Fruit fly (Drosophila melanogaster): ENCODE data around the gene Sytalpha.

Gene Sytalpha

DNA sequence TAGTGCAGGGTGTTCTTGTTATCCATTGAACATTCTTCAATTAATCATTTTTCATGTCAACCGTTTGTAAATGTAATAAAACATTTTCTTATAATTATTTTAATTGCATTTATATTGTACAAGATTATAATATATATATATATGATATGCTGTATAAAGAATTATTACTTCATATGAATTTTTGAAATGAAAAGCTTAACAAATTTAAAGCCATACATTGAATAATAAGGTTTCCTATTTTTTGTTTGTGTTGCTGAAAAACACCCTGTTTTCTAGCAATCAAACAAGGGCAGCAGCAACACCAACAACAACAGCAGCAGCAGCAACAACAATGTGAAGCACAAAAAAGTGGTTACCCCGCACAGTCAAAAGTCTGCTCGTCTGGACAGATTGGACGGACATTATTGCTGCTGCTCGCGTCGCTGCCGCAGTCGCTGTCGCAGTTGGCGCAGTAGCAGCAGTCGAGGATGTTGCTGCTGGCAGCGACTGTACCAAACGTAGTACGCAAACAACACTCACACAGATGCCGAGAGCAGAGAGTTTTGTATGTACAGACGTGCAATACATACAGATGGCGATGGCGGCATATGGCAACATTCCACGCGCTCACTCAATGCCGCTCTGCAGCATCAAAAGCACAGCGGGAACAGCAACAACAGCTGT lies 33.8 kb upstream of the Sytalpha start (continued):
- peak; percentile 18 for TF ChIP-seq CG6813 (GFP tag; optimal IDR thresholded peaks at IDR 0.05)
- TF ChIP-seq p53 (GFP tag; optimal IDR thresholded peaks at IDR 0.05) = no peak
- peak; percentile 53 for TF ChIP-seq CG12391 (tag; optimal IDR thresholded peaks at IDR 0.05)
- TF ChIP-seq stc (GFP tag; IDR thresholded peaks at IDR 0.05) = no peak
- TF ChIP-seq CG6175 (GFP tag; IDR thresholded peaks at IDR 0.05) = no peak
- no peak for TF ChIP-seq cato (GFP tag; optimal IDR thresholded peaks at IDR 0.05; ENCODE audit: borderline replicate concordance)
- no peak for TF ChIP-seq grn (GFP tag; optimal IDR thresholded peaks at IDR 0.05)
- peak; percentile 30 for TF ChIP-seq Sox102F (GFP tag; optimal IDR thresholded peaks at IDR 0.05)
- no peak for TF ChIP-seq wek (GFP tag; optimal IDR thresholded peaks at IDR 0.05)
- TF ChIP-seq croc (GFP tag; conservative IDR thresholded peaks at IDR 0.05) = no peak
- peak; percentile 72 for TF ChIP-seq CG7839 (tag; optimal IDR thresholded peaks at IDR 0.05)
- TF ChIP-seq ash1 (GFP tag; optimal IDR thresholded peaks at IDR 0.05) = no peak
- no peak for TF ChIP-seq zfh2 (GFP tag; optimal IDR thresholded peaks at IDR 0.05)
- peak; percentile 31 for TF ChIP-seq Nf-YB (GFP tag; optimal IDR thresholded peaks at IDR 0.05)
- no peak for TF ChIP-seq hb (GFP tag; IDR thresholded peaks at IDR 0.05; ENCODE audit: partially characterized antibody)
- no peak for TF ChIP-seq CG14050 (GFP tag; IDR thresholded peaks at IDR 0.05)
- TF ChIP-seq BtbVII (GFP tag; optimal IDR thresholded peaks at IDR 0.05) = no peak
- TF ChIP-seq klu (GFP tag; IDR thresholded peaks at IDR 0.05) = no peak
- no peak for TF ChIP-seq CG14965 (GFP tag; optimal IDR thresholded peaks at IDR 0.05; ENCODE audit: borderline replicate concordance)
- no peak for TF ChIP-seq Myb (GFP tag; optimal IDR thresholded peaks at IDR 0.05)
- no peak for TF ChIP-seq CG5245 (GFP tag; optimal IDR thresholded peaks at IDR 0.05)
- TF ChIP-seq vvl (GFP tag; IDR thresholded peaks at IDR 0.05) = no peak
- no peak for TF ChIP-seq dan (GFP tag; IDR thresholded peaks at IDR 0.05)
- TF ChIP-seq crp (GFP tag; optimal IDR thresholded peaks at IDR 0.05) = no peak
- TF ChIP-seq Hmx (GFP tag; optimal IDR thresholded peaks at IDR 0.05) = no peak
- peak; percentile 29 for TF ChIP-seq CG17385 (GFP tag; optimal IDR thresholded peaks at IDR 0.05)
- no peak for TF ChIP-seq CG2116 (GFP tag; optimal IDR thresholded peaks at IDR 0.05)
- no peak for TF ChIP-seq Dip2 (GFP tag; IDR thresholded peaks at IDR 0.05)
- no peak for TF ChIP-seq dpn (GFP tag; optimal IDR thresholded peaks at IDR 0.05)
- no peak for TF ChIP-seq nerfin-1 (tag; optimal IDR thresholded peaks at IDR 0.05)
- no peak for TF ChIP-seq gce (GFP tag; IDR thresholded peaks at IDR 0.05)
- peak; percentile 68 for TF ChIP-seq CG8924 (tag; optimal IDR thresholded peaks at IDR 0.05)
- no peak for TF ChIP-seq Ptx1 (GFP tag; IDR thresholded peaks at IDR 0.05)
- TF ChIP-seq danr (GFP tag; IDR thresholded peaks at IDR 0.05) = no peak
- no peak for TF ChIP-seq Ets97D (GFP tag; optimal IDR thresholded peaks at IDR 0.05)
- no peak for TF ChIP-seq CG6765 (GFP tag; optimal IDR thresholded peaks at IDR 0.05)
- TF ChIP-seq Abd-B (GFP tag; optimal IDR thresholded peaks at IDR 0.05) = no peak
- no peak for TF ChIP-seq otp (GFP tag; IDR thresholded peaks at IDR 0.05)
- TF ChIP-seq ERR (GFP tag; optimal IDR thresholded peaks at IDR 0.05) = no peak
- no peak for TF ChIP-seq CG33557 (GFP tag; optimal IDR thresholded peaks at IDR 0.05)
- no peak for TF ChIP-seq CG9215 (GFP tag; IDR thresholded peaks at IDR 0.05)
- TF ChIP-seq H15 (GFP tag; IDR thresholded peaks at IDR 0.05) = no peak
- TF ChIP-seq CG7963 (GFP tag; IDR thresholded peaks at IDR 0.05; ENCODE audit: partially characterized antibody) = no peak
- TF ChIP-seq zf30C (GFP tag; optimal IDR thresholded peaks at IDR 0.05) = no peak
- TF ChIP-seq CG10321 (GFP tag; IDR thresholded peaks at IDR 0.05) = no peak
- no peak for TF ChIP-seq Rx (GFP tag; IDR thresholded peaks at IDR 0.05)
- no peak for TF ChIP-seq CG3847 (GFP tag; IDR thresholded peaks at IDR 0.05)
- no peak for TF ChIP-seq Hey (tag; optimal IDR thresholded peaks at IDR 0.05)
- no peak for TF ChIP-seq CG4328 (GFP tag; optimal IDR thresholded peaks at IDR 0.05)
- TF ChIP-seq C15 (GFP tag; IDR thresholded peaks at IDR 0.05) = no peak
- peak; percentile 72 for TF ChIP-seq PHDP (tag; optimal IDR thresholded peaks at IDR 0.05)

All from whole organism, embryonic.